Fruit fly (Drosophila melanogaster): ENCODE measurements around the gene Pyroxd1.

The Pyroxd1 gene

DNA sequence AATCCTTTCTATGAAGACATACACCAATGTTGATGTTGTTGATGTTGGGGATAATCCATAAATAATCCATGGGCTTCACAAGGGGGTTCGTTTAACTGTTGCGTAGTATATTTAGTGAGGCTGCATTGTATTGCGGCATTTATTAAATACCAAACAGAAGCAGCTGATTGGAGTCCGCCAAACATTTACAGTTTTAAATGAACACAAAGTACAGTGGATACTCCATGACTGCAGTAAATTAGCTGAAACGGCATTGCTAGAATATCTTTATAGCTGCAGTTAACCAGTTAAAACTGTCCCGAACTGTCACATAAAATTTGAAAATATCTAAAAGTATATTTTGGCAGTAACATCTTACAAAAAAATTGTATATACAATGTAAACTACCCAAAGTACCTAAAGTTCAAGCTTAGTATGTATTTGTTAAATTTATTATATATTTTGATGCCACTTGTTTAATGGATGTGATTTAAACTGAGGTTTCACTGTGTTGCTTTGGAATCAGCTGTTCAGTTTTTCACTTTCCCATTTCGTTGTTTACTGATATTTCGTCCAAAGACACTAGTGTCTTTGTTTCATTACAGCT lies at the start of gene Pyroxd1, which contains the start of gene CG10747:
Pyroxd1 (plus strand) TSS at position 342 of the 586 bp plus-strand sequence.
CG10747 (minus strand) TSS at position 255 of the 586 bp plus-strand sequence.
- TF ChIP-seq CkIIα-i1 (GFP tag; IDR thresholded peaks at IDR 0.05) (peak; percentile 46; the same call in 1 of the 2 replicates), Ravus (GFP tag; IDR thresholded peaks at IDR 0.05) (peak; percentile 86), Lpt (GFP tag; optimal IDR thresholded peaks at IDR 0.05) (no peak), CG42726 (GFP tag; IDR thresholded peaks at IDR 0.05; ENCODE audit: partially characterized antibody) (no peak), gcm (GFP tag; optimal IDR thresholded peaks at IDR 0.05) (peak; percentile 96), exex (tag; optimal IDR thresholded peaks at IDR 0.05) (peak; percentile 87), CG10654 (GFP tag; optimal IDR thresholded peaks at IDR 0.05) (peak; percentile 95), Atf6 (GFP tag; IDR thresholded peaks at IDR 0.05) (peak; percentile 97), Dp (GFP tag; optimal IDR thresholded peaks at IDR 0.05) (peak; percentile 86), zf30C (GFP tag; optimal IDR thresholded peaks at IDR 0.05) (peak; percentile 24), ham (GFP tag; IDR thresholded peaks at IDR 0.05) (peak; percentile 87), Mes4 (GFP tag; optimal IDR thresholded peaks at IDR 0.05) (peak; percentile 90), Opbp (GFP tag; IDR thresholded peaks at IDR 0.05; ENCODE audit: partially characterized antibody) (no peak), peb (GFP tag; IDR thresholded peaks at IDR 0.05) (peak; percentile 87), z (GFP tag; IDR thresholded peaks at IDR 0.05) (no peak), Fer1 (GFP tag; optimal IDR thresholded peaks at IDR 0.05) (peak; percentile 96), CG18599 (GFP tag; optimal IDR thresholded peaks at IDR 0.05) (peak; percentile 96), CG3995 (GFP tag; optimal IDR thresholded peaks at IDR 0.05) (peak; percentile 80), CG15011 (GFP tag; optimal IDR thresholded peaks at IDR 0.05) (peak; percentile 93), CG10565 (GFP tag; optimal IDR thresholded peaks at IDR 0.05) (peak; percentile 84), CG12942 (GFP tag; optimal IDR thresholded peaks at IDR 0.05) (peak; percentile 96), hb (GFP tag; IDR thresholded peaks at IDR 0.05; ENCODE audit: partially characterized antibody) (no peak), BtbVII (GFP tag; optimal IDR thresholded peaks at IDR 0.05) (peak; percentile 95), CG12769 (tag; optimal IDR thresholded peaks at IDR 0.05) (peak; percentile 97), row (GFP tag; IDR thresholded peaks at IDR 0.05) (peak; percentile 99), Hr51 (GFP tag; optimal IDR thresholded peaks at IDR 0.05) (peak; percentile 94 to 97), Dip3 (GFP tag; optimal IDR thresholded peaks at IDR 0.05) (peak; percentile 96), CG4617 (GFP tag; optimal IDR thresholded peaks at IDR 0.05; ENCODE audit: borderline replicate concordance) (peak; percentile 94), CG10147 (GFP tag; optimal IDR thresholded peaks at IDR 0.05) (peak; percentile 97), CG7839 (tag; optimal IDR thresholded peaks at IDR 0.05) (peak; percentile 98), stc (GFP tag; IDR thresholded peaks at IDR 0.05) (peak; percentile 95), CG32772 (GFP tag; IDR thresholded peaks at IDR 0.05) (peak; percentile 93), CG30020 (tag; optimal IDR thresholded peaks at IDR 0.05) (peak; percentile 85), CG3281 (GFP tag; optimal IDR thresholded peaks at IDR 0.05) (peak; percentile 97), Dll (GFP tag; IDR thresholded peaks at IDR 0.05; ENCODE audit: partially characterized antibody) (0 out of 4 replicates have a peak, but pooled peaks have one; percentile 27), danr (GFP tag; IDR thresholded peaks at IDR 0.05) (peak; percentile 93), HLH4C (GFP tag; IDR thresholded peaks at IDR 0.05; ENCODE audit: partially characterized antibody) (no peak), Asciz (GFP tag; optimal IDR thresholded peaks at IDR 0.05) (peak; percentile 92), CG4820 (GFP tag; optimal IDR thresholded peaks at IDR 0.05) (peak; percentile 96), repo (GFP tag; optimal IDR thresholded peaks at IDR 0.05) (peak; percentile 78), dm (GFP tag; optimal IDR thresholded peaks at IDR 0.05) (peak; percentile 82), CG12659 (GFP tag; optimal IDR thresholded peaks at IDR 0.05) (peak; percentile 98), CG3065 (GFP tag; optimal IDR thresholded peaks at IDR 0.05) (peak; percentile 87), Bteb2 (GFP tag; optimal IDR thresholded peaks at IDR 0.05) (peak; percentile 92), kni (GFP tag; optimal IDR thresholded peaks at IDR 0.05) (peak; percentile 74), jigr1 (GFP tag; IDR thresholded peaks at IDR 0.05) (peak; percentile 93), CG4707 (GFP tag; optimal IDR thresholded peaks at IDR 0.05) (peak; percentile 85), Chrac-16 (GFP tag; optimal IDR thresholded peaks at IDR 0.05) (peak; percentile 98), corto (GFP tag; optimal IDR thresholded peaks at IDR 0.05) (peak; percentile 89)
